Fruit fly (Drosophila melanogaster) S2 (cell line): ENCODE results near the gene Dad1.

Experiments
- CG8478 ChIP-seq: fragments of >200 bp; optimal IDR thresholded peaks from 2 replicates; lab custom pipeline; 2018
- CTCF ChIP-seq, 2 experiments: fragments of >200 bp; optimal IDR thresholded peaks; 2 replicates each; lab custom pipeline; 2018

The Dad1 gene

dm6 chr2L:8417562-8417961, 33.6 kb upstream of the Dad1 start:
- TF ChIP-seq CTCF (optimal IDR thresholded peaks at IDR 0.05; lab: Kevin White, UChicago) (no peak), CG8478 (no peak)

- no peak for TF ChIP-seq CTCF (optimal IDR thresholded peaks at IDR 0.05; lab: Kevin White, UChicago)
- no peak for TF ChIP-seq CG8478
These were observed 32.6 kb upstream of the Dad1 start for dm6 chr2L:8416350-8417046.

dm6 chr2L:8414887-8415883, 31.2 kb upstream of the Dad1 start, which contains the start of the genes CG13398 and Akap200:
TSS of gene CG13398 (minus strand) at chr2L:8415256.
TSS of gene Akap200 (plus strand) at chr2L:8415690.
- TF ChIP-seq CG8478, result no peak
- no peak for TF ChIP-seq CTCF (optimal IDR thresholded peaks at IDR 0.05; lab: Kevin White, UChicago)

DNA sequence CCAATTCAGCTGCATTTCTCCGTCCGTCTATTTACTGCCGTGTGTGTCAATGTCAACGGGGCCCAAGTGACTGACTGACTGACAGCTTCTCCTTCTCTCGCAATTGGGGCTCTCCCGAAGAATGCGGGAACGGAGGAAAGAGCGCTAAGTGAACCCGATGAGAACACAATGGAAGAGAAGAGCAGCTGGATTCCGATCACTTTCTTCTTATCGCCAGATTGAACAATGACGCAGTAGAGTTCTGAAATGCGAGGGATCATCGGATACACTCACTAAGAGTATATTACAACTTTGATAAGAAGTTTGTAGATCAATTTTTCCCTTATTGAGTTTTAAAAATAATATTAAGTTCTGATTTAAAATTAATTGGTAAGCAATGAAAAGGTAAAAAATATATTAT, 27.6 kb upstream of the Dad1 start, which contains the start of gene Naglu:
Gene Naglu (minus strand): TSS at position 339 of the 400 bp plus-strand sequence.
- TF ChIP-seq CG8478, result no peak
- no peak for TF ChIP-seq CTCF (optimal IDR thresholded peaks at IDR 0.05; lab: Kevin White, UChicago)

DNA sequence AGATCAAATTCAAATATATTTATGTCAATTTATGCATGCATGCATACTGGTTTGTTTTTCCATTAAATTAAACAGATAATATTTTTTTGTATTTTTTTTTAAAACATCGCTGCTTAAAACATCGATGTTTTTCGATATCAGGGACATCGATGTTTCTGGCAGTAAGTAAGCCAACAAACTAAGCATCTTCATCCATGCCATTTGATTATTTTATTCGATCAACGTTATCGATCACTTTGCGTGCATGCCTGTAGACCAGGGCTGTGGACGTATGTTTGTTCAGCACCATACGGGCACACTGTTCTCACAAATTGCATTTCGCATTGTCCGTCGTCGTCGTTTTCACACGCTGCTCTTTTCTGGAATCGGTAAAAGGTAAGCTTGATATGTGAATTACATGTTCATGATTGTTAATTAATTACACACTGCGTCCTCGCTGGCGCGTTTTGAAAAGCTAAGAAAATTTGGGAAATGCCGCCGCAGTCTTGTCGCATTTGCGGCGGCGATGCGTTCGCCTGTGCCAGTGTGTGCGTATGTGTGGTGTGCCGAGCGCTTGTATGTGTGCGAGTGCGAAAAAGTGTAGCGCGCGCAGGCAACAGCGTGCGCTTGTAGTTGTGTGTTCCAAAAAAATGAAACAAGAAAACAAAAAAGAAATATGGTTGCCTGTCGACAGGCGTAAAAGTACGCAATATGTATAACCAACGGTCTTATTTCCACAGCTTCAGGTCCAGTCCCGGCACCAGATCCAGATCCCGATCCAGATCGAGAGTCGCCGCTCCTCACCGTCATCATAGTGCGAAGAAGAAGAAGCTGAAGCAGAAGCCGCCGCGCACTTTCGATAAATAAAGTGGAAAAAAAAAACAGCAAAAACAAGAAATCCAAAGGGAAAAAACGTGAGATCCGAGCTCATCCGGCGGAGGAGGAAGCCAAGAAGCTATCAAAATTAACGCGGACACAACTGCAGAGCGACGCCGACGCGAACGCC, 19.6 kb upstream of the Dad1 start, which contains the start of gene emb:
Gene emb (plus strand): TSS at position 288 of the 985 bp plus-strand sequence.
- TF ChIP-seq CTCF (optimal IDR thresholded peaks at IDR 0.05; lab: Kevin White, UChicago), result peak; percentile 8 to 46
- no peak for TF ChIP-seq CG8478

- TF ChIP-seq CG8478, result no peak
- TF ChIP-seq CTCF (optimal IDR thresholded peaks at IDR 0.05; lab: Kevin White, UChicago), result no peak
These were observed 19.0 kb upstream of the Dad1 start, which contains the start of gene fy for dm6 chr2L:8402928-8403285. TSS of gene fy (minus strand) at chr2L:8403280.

- no peak for TF ChIP-seq CG8478
- TF ChIP-seq CTCF (optimal IDR thresholded peaks at IDR 0.05; lab: Kevin White, UChicago), result no peak
These were observed 16.1 kb upstream of the Dad1 start, which contains the start of gene CG31898 for dm6 chr2L:8399863-8400598. TSS of gene CG31898 (plus strand) at chr2L:8400421.

DNA sequence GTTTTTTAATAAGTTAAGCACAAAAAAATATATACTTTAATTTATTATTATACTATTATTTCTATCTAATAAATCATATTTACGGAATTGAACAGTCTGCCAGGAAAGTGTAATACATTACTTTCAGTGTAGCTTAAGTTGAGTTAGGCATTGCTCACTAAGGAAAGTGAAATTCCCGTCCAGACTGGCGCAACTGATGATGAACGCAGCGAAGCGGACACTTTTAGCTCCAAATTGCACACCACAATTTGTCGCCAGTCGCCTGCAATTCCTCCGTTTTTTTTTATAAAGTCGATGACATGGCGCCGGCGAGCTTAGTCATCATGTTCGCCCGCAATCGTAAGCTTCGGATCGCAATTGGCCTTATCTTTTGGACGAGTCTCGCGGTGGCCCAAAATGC, 14.8 kb upstream of the Dad1 start, which contains the start of gene CG13386:
Gene CG13386 (plus strand): TSS at position 301 of the 400 bp plus-strand sequence.
- no peak for TF ChIP-seq CTCF (optimal IDR thresholded peaks at IDR 0.05; lab: Kevin White, UChicago)
- TF ChIP-seq CG8478, result no peak

DNA sequence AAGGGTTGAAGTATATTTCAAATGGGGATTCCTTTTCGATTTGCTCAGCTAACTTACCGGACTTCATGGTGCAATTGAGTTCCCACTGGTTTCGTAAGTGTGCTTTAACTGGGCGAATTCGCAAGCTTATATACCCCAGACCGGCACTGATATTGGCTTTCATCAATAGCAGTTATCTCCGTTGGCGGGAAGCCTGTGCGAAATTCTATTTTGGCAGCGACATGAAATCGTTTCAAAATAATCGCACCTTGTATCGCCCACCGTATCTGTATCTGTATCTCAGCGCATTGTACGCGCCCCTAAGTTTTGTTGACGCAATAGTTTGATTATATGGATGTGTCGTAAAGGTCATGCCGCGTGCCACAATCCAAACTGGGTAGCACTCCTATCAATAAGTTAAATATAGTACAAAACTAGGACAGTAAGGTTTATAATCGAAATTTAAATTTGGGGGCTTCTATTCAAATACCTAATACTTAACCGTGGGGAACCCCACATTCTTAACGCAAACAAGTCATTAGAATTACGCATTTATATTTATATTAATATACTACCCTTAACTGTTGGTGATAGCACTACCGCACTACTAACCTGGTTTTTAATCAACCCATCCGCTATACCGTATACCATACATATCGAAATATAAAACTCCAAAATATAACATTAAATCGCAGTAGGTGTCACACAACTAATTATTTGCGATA, 12.2 kb upstream of the Dad1 start, which contains the start of the genes Peritrophin-15a and CG13385:
Gene Peritrophin-15a (minus strand): TSS at position 101 of the 704 bp plus-strand sequence.
Gene CG13385 (plus strand): TSS at position 654 of the 704 bp plus-strand sequence.
- TF ChIP-seq CG8478 (no peak), CTCF (optimal IDR thresholded peaks at IDR 0.05; lab: Kevin White, UChicago) (no peak)

dm6 chr2L:8394840-8395239, 10.9 kb upstream of the Dad1 start, which contains the start of gene Peritrophin-15b:
TSS of gene Peritrophin-15b (minus strand) at chr2L:8394940.
- TF ChIP-seq CTCF (optimal IDR thresholded peaks at IDR 0.05; lab: Kevin White, UChicago) (no peak), CG8478 (no peak)

- TF ChIP-seq CTCF (optimal IDR thresholded peaks at IDR 0.05; lab: Kevin White, UChicago) (no peak), CG8478 (no peak)
These were observed 10.2 kb upstream of the Dad1 start, which contains the start of gene lectin-29Ca for dm6 chr2L:8394180-8394579. TSS of gene lectin-29Ca (minus strand) at chr2L:8394280.

- TF ChIP-seq CTCF (optimal IDR thresholded peaks at IDR 0.05; lab: Kevin White, UChicago) (no peak), CG8478 (no peak)
These were observed 9.2 kb upstream of the Dad1 start, which contains the start of gene Acp29AB for dm6 chr2L:8393122-8393521. TSS of gene Acp29AB (minus strand) at chr2L:8393222.

dm6 chr2L:8392298-8392697, 8.4 kb upstream of the Dad1 start, which contains the start of gene CG42820:
TSS of gene CG42820 (minus strand) at chr2L:8392398.
- TF ChIP-seq CTCF (optimal IDR thresholded peaks at IDR 0.05; lab: Kevin White, UChicago) (no peak), CG8478 (no peak)
